Worm (Caenorhabditis elegans): Measurements from ENCODE around the gene ZK829.1.

DNA sequence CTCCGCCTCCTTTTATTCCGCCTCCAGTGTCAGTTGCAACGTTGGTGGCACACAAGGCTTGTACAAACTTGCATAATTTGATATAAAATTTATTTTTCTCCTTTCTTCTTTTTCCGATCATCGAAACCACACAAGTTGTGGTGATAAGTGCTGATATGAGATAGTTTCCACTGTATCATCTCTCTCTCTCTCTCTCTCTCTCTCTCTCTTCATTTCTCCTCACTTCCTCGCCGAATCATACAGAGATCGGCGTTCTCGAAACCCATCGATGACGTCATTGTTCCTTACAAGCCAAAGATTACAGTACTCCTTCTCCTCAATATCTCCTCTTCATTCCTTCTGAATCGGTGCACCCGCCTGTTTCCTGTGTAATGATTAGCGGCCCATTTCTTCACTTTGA is 42.9 kb downstream of the ZK829.1 start, which contains the start of gene nhr-43:
- TF ChIP-seq elt-3 (tag; optimal IDR thresholded peaks at IDR 0.05) (no peak), nhr-77 (tag; optimal IDR thresholded peaks at IDR 0.05) (no peak), nhr-237 (tag; optimal IDR thresholded peaks at IDR 0.05) (no peak), nhr-25 (tag; optimal IDR thresholded peaks at IDR 0.05) (peak; percentile 38), nhr-10 (tag; optimal IDR thresholded peaks at IDR 0.05) (no peak), blmp-1 (tag; optimal IDR thresholded peaks at IDR 0.05; ENCODE audit: insufficient read depth) (peak; percentile 20), unc-39 (tag; optimal IDR thresholded peaks at IDR 0.05) (no peak)
